Worm (Caenorhabditis elegans) whole organism, L3 larva: ENCODE data around the gene F42F12.3.

Experiments
- R02D3.7 ChIP-seq: fragments of 150-350 bp; optimal IDR thresholded peaks from 2 replicates; lab custom pipeline; 2014; ENCODE audit warnings: missing biosample characterization, missing genetic modification characterization
- daf-12 ChIP-seq: fragments of 150-350 bp; optimal IDR thresholded peaks from 2 replicates; lab custom pipeline; 2014; ENCODE audit warnings: missing biosample characterization, missing genetic modification reagents, missing genetic modification characterization
- egl-27 ChIP-seq: sonication (generic microtip); optimal IDR thresholded peaks from 4 replicates; lab custom pipeline; 2017; ENCODE audit warnings: missing biosample characterization, missing genetic modification reagents, missing genetic modification characterization
- elt-3 ChIP-seq, 3 experiments: fragments of 150-350 bp in 1 of 3; sonication (generic microtip) in 2 of 3; optimal IDR thresholded peaks; 2 replicates in 2 of 3; 4 replicates in 1 of 3; lab custom pipeline; 2014 to 2017; ENCODE audit warnings: missing biosample characterization in 3 of 3, missing genetic modification characterization in 3 of 3
- fkh-2 ChIP-seq: fragments of 150-350 bp; optimal IDR thresholded peaks from 2 replicates; lab custom pipeline; 2014; ENCODE audit warnings: missing biosample characterization, missing genetic modification reagents, missing genetic modification characterization
- mml-1 ChIP-seq: fragments of 150-350 bp; sonication (generic microtip); optimal IDR thresholded peaks from 3 replicates; lab custom pipeline; 2014; ENCODE audit warnings: missing biosample characterization, missing genetic modification characterization
- nhr-12 ChIP-seq: fragments of 150-350 bp; optimal IDR thresholded peaks from 2 replicates; lab custom pipeline; 2014; ENCODE audit warnings: missing biosample characterization, missing genetic modification characterization
- sea-2 ChIP-seq: fragments of 150-350 bp; sonication (generic microtip); optimal IDR thresholded peaks from 4 replicates; lab custom pipeline; 2014; ENCODE audit warnings: missing biosample characterization, missing genetic modification reagents, missing genetic modification characterization
- skn-1 ChIP-seq: fragments of 150-350 bp; optimal IDR thresholded peaks from 2 replicates; lab custom pipeline; 2014; ENCODE audit warnings: missing biosample characterization, missing genetic modification characterization
- unc-39 ChIP-seq: sonication (generic microtip); optimal IDR thresholded peaks from 4 replicates; lab custom pipeline; 2017; ENCODE audit warnings: missing biosample characterization, missing genetic modification characterization

The F42F12.3 gene

DNA sequence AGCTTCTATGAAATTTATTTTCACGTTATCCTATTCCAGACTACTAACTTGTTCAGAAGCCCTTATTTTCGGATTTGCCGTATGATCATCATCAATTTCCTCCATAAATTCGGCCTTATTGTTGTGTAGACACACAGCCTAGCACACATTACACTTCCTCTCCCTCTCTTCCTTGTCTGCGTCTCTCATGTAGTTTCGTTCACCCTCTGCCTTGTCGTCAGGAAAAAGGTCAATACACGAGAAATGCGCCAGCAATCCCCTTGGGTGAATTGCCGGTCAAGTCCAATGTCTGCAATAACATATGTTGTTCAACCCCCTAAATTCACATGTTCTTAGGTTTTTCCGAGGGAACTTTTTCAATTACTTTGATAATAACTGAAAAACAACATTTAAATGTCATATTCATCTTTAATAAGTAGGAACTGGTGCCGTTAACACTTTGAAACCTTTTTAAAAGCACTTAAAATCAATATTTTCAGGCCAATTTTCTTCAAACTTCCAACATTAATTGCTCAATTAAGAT lies 43.5 kb downstream of the F42F12.3 start, which contains the start of gene F17E5.2 (continued):
- peak; percentile 10 for TF ChIP-seq sea-2 (GFP tag; lab: Kevin White, UChicago)
- TF ChIP-seq mml-1 (tag; lab: Kevin White, UChicago): no peak
- TF ChIP-seq egl-27 (tag; lab: Kevin White, UChicago): peak; percentile 59
- peak; percentile 59 for TF ChIP-seq R02D3.7
- TF ChIP-seq unc-39 (tag; lab: Kevin White, UChicago): no peak
- no peak for TF ChIP-seq nhr-12 (tag; lab: Kevin White, UChicago)
- TF ChIP-seq fkh-2 (tag; lab: Kevin White, UChicago): no peak
- TF ChIP-seq skn-1 (tag; lab: Kevin White, UChicago): peak; percentile 79
- TF ChIP-seq elt-3 (tag; optimal IDR thresholded peaks at IDR 0.05; lab: Kevin White, UChicago): peak in 2 of 3 experiments; percentile 65 to 76
- TF ChIP-seq daf-12 (tag; lab: Kevin White, UChicago): no peak
